Worm (Caenorhabditis elegans) whole organism, L4 larva: Measurements from ENCODE around the gene C55A1.6.
A peak's percentile ranks its signal among the peaks of the same experiment; 100 is the strongest.

ENCODE experiments used
- D1046.2 ChIP-seq: fragments of 200-800 bp; sonication (Bioruptor generic); IDR thresholded peaks from 2 replicates; pipeline ENCODE4 v1.3.6; 2022; ENCODE audit warnings: missing genetic modification characterization, missing compliant biosample characterization
- F26F4.8 ChIP-seq: fragments of 200-800 bp; sonication (Bioruptor generic); conservative IDR thresholded peaks from 2 replicates; pipeline ENCODE4 v1.3.6; 2022; ENCODE audit warnings: missing genetic modification characterization, missing compliant biosample characterization
- F49E8.2 ChIP-seq: sonication (generic microtip); optimal IDR thresholded peaks from 2 replicates; lab custom pipeline; 2016; ENCODE audit warnings: missing compliant biosample characterization, mild to moderate bottlenecking, missing genetic modification characterization, borderline replicate concordance
- T20F7.1 ChIP-seq: fragments of 200-800 bp; sonication (Bioruptor generic); optimal IDR thresholded peaks from 2 replicates; lab custom pipeline; 2018; ENCODE audit warnings: mild to moderate bottlenecking, missing genetic modification characterization, missing compliant biosample characterization
- T26A8.4 ChIP-seq: fragments of 200-800 bp; sonication (Bioruptor generic); IDR thresholded peaks from 2 replicates; pipeline ENCODE4 v1.3.6; 2022; ENCODE audit warnings: missing genetic modification characterization, missing compliant biosample characterization
- Y48G9A.11 ChIP-seq: fragments of 200-800 bp; sonication (Bioruptor generic); IDR thresholded peaks from 2 replicates; pipeline ENCODE4 v1.3.6; 2022; ENCODE audit warnings: missing genetic modification reagents, missing genetic modification characterization, missing compliant biosample characterization
- Y5F2A.4 ChIP-seq: fragments of 200-800 bp; sonication (Bioruptor generic); optimal IDR thresholded peaks from 2 replicates; lab custom pipeline; 2018; ENCODE audit warnings: mild to moderate bottlenecking, missing genetic modification characterization, missing compliant biosample characterization
- Y75B8A.6 ChIP-seq: fragments of 200-800 bp; sonication (Bioruptor generic); IDR thresholded peaks from 2 replicates; pipeline ENCODE4 v1.3.6; 2022; ENCODE audit warnings: missing genetic modification reagents, missing genetic modification characterization, missing compliant biosample characterization
- aha-1 ChIP-seq: fragments of 150-350 bp; peaks from one replicate; lab custom pipeline; 2014; ENCODE audit warnings: missing biosample characterization, missing genetic modification characterization
- aly-2 ChIP-seq: sonication (generic microtip); optimal IDR thresholded peaks from 2 replicates; lab custom pipeline; 2018; ENCODE audit warnings: missing biosample characterization, missing genetic modification characterization
- ces-1 ChIP-seq: fragments of 150-350 bp; sonication (generic microtip); optimal IDR thresholded peaks from 4 replicates; lab custom pipeline; 2014; ENCODE audit warnings: missing biosample characterization, missing genetic modification reagents, missing genetic modification characterization
- cey-2 ChIP-seq: sonication (generic microtip); optimal IDR thresholded peaks from 3 replicates; lab custom pipeline; 2017; ENCODE audit warnings: missing genetic modification characterization, mild to moderate bottlenecking, missing compliant biosample characterization, antibody characterized with exemption, borderline replicate concordance; ENCODE audit not compliant: insufficient read depth
- ctbp-1 ChIP-seq: fragments of 200-800 bp; sonication (Bioruptor generic); IDR thresholded peaks from 2 replicates; pipeline ENCODE4 v1.3.6; 2022; ENCODE audit warnings: missing genetic modification reagents, missing genetic modification characterization, missing compliant biosample characterization
- daf-12 ChIP-seq: fragments of 150-350 bp; optimal IDR thresholded peaks from 2 replicates; lab custom pipeline; 2014; ENCODE audit warnings: missing biosample characterization, missing genetic modification reagents, missing genetic modification characterization
- dmd-6 ChIP-seq: fragments of 200-800 bp; sonication (Bioruptor generic); IDR thresholded peaks from 2 replicates; pipeline ENCODE4 v1.3.6; 2022; ENCODE audit warnings: missing genetic modification reagents, missing genetic modification characterization, missing compliant biosample characterization
- dpl-1 ChIP-seq: fragments of 150-350 bp; optimal IDR thresholded peaks from 2 replicates; lab custom pipeline; 2014; ENCODE audit warnings: missing biosample characterization, missing genetic modification reagents, missing genetic modification characterization
- dve-1 ChIP-seq: sonication (generic microtip); optimal IDR thresholded peaks from 2 replicates; lab custom pipeline; 2017; ENCODE audit warnings: antibody characterized with exemption, mild to moderate bottlenecking, missing genetic modification characterization, missing compliant biosample characterization; ENCODE audit not compliant: insufficient read depth
- egl-43 ChIP-seq: fragments of 200-800 bp; sonication (Bioruptor generic); IDR thresholded peaks from 2 replicates; pipeline ENCODE4 v1.3.6; 2022; ENCODE audit warnings: missing genetic modification reagents, missing genetic modification characterization, missing compliant biosample characterization
- fos-1 ChIP-seq: fragments of 150-350 bp; optimal IDR thresholded peaks from 2 replicates; lab custom pipeline; 2014; ENCODE audit warnings: missing biosample characterization, missing genetic modification characterization
- hlh-11 ChIP-seq: fragments of 200-800 bp; sonication (Bioruptor generic); optimal IDR thresholded peaks from 2 replicates; lab custom pipeline; 2018; ENCODE audit warnings: mild to moderate bottlenecking, missing genetic modification characterization, missing compliant biosample characterization
- hlh-30 ChIP-seq: sonication (generic microtip); optimal IDR thresholded peaks from 2 replicates; lab custom pipeline; 2017; ENCODE audit warnings: antibody characterized with exemption, mild to moderate bottlenecking, missing genetic modification characterization, missing compliant biosample characterization; ENCODE audit not compliant: insufficient read depth
- jun-1 ChIP-seq: fragments of 150-350 bp; optimal IDR thresholded peaks from 2 replicates; lab custom pipeline; 2014; ENCODE audit warnings: missing biosample characterization, missing genetic modification reagents, missing genetic modification characterization
- lim-7 ChIP-seq: fragments of 200-800 bp; sonication (Bioruptor generic); IDR thresholded peaks from 2 replicates; pipeline ENCODE4 v1.3.6; 2022; ENCODE audit warnings: missing genetic modification characterization, missing compliant biosample characterization
- lin-13 ChIP-seq: fragments of 150-350 bp; optimal IDR thresholded peaks from 2 replicates; lab custom pipeline; 2014; ENCODE audit warnings: missing biosample characterization, missing genetic modification reagents, missing genetic modification characterization
- lin-29 ChIP-seq: fragments of 200-800 bp; sonication (Bioruptor generic); IDR thresholded peaks from 2 replicates; pipeline ENCODE4 v1.3.6; 2022; ENCODE audit warnings: missing genetic modification reagents, missing genetic modification characterization, missing compliant biosample characterization
- lin-38 ChIP-seq: fragments of 200-800 bp; sonication (Bioruptor generic); IDR thresholded peaks from 2 replicates; pipeline ENCODE4 v1.3.6; 2022; ENCODE audit warnings: missing genetic modification reagents, missing genetic modification characterization, missing compliant biosample characterization
- lir-3 ChIP-seq: sonication (generic microtip); optimal IDR thresholded peaks from 2 replicates; lab custom pipeline; 2016; ENCODE audit warnings: mild to moderate bottlenecking, missing genetic modification characterization, missing compliant biosample characterization
- mes-2 ChIP-seq: sonication (generic microtip); optimal IDR thresholded peaks from 2 replicates; lab custom pipeline; 2016; ENCODE audit warnings: missing genotype, mild to moderate bottlenecking, missing genetic modification characterization, missing compliant biosample characterization; ENCODE audit not compliant: poor library complexity, severe bottlenecking
- nhr-10 ChIP-seq: fragments of 150-350 bp; optimal IDR thresholded peaks from 2 replicates; lab custom pipeline; 2014; ENCODE audit warnings: missing biosample characterization, missing genetic modification characterization
- nhr-102 ChIP-seq: sonication (generic microtip); optimal IDR thresholded peaks from 2 replicates; lab custom pipeline; 2016; ENCODE audit warnings: mild to moderate bottlenecking, missing genetic modification characterization, moderate library complexity, missing compliant biosample characterization
- nhr-11 ChIP-seq: fragments of 150-350 bp; optimal IDR thresholded peaks from 2 replicates; lab custom pipeline; 2014; ENCODE audit warnings: missing biosample characterization, missing genetic modification characterization
- nhr-111 ChIP-seq: fragments of 200-800 bp; sonication (Bioruptor generic); optimal IDR thresholded peaks from 2 replicates; lab custom pipeline; 2018; ENCODE audit warnings: mild to moderate bottlenecking, missing genetic modification characterization, missing compliant biosample characterization
- nhr-28 ChIP-seq: fragments of 150-350 bp; optimal IDR thresholded peaks from 2 replicates; lab custom pipeline; 2014; ENCODE audit warnings: missing biosample characterization, missing genetic modification characterization
- nhr-48 ChIP-seq: sonication (generic microtip); optimal IDR thresholded peaks from 2 replicates; lab custom pipeline; 2016; ENCODE audit warnings: mild to moderate bottlenecking, missing genetic modification characterization, missing compliant biosample characterization
- nhr-6 ChIP-seq: fragments of 150-350 bp; optimal IDR thresholded peaks from 2 replicates; lab custom pipeline; 2014; ENCODE audit warnings: missing biosample characterization, missing genetic modification characterization
- nhr-77 ChIP-seq: fragments of 150-350 bp; optimal IDR thresholded peaks from 2 replicates; lab custom pipeline; 2014; ENCODE audit warnings: missing biosample characterization, missing genetic modification characterization
- php-3 ChIP-seq: fragments of 200-800 bp; sonication (Bioruptor generic); IDR thresholded peaks from 2 replicates; pipeline ENCODE4 v1.3.6; 2022; ENCODE audit warnings: missing genetic modification reagents, missing genetic modification characterization, missing compliant biosample characterization
- pqm-1 ChIP-seq: sonication (generic microtip); optimal IDR thresholded peaks from 2 replicates; lab custom pipeline; 2017; ENCODE audit warnings: missing biosample characterization, missing genetic modification characterization
- saeg-2 ChIP-seq: fragments of 200-800 bp; sonication (Bioruptor generic); IDR thresholded peaks from 2 replicates; pipeline ENCODE4 v1.3.6; 2022; ENCODE audit warnings: missing genetic modification reagents, missing genetic modification characterization, missing compliant biosample characterization
- set-16 ChIP-seq: fragments of 200-800 bp; sonication (Bioruptor generic); IDR thresholded peaks from 2 replicates; pipeline ENCODE4 v1.3.6; 2022; ENCODE audit warnings: missing genetic modification reagents, missing genetic modification characterization, missing compliant biosample characterization
- spr-3 ChIP-seq: fragments of 200-800 bp; sonication (Bioruptor generic); optimal IDR thresholded peaks from 2 replicates; lab custom pipeline; 2018; ENCODE audit warnings: mild to moderate bottlenecking, missing genetic modification characterization, missing compliant biosample characterization
- tra-1 ChIP-seq: fragments of 200-800 bp; sonication (Bioruptor generic); IDR thresholded peaks from 2 replicates; pipeline ENCODE4 v1.3.6; 2022; ENCODE audit warnings: missing genetic modification reagents, missing genetic modification characterization, missing compliant biosample characterization
- unc-62 ChIP-seq, 3 experiments: fragments of 150-350 bp in 1 of 3; sonication (generic microtip); optimal IDR thresholded peaks in 2 of 3; peaks in 1 of 3; 1 replicate in 1 of 3; 2 replicates in 2 of 3; lab custom pipeline; 2014 to 2017; ENCODE audit warnings: missing biosample characterization in 3 of 3, missing genetic modification characterization in 3 of 3, missing genetic modification reagents in 3 of 3, missing genotype in 1 of 3
- zip-11 ChIP-seq: fragments of 200-800 bp; sonication (Bioruptor generic); IDR thresholded peaks from 2 replicates; pipeline ENCODE4 v1.3.6; 2022; ENCODE audit warnings: missing genetic modification characterization, missing compliant biosample characterization
- zip-2 ChIP-seq: fragments of 150-350 bp; optimal IDR thresholded peaks from 2 replicates; lab custom pipeline; 2014; ENCODE audit warnings: missing biosample characterization, missing genetic modification characterization

C55A1.6 gene

ce11 chrV:15661003-15661402, 13.2 kb downstream of the C55A1.6 start (continued):
- TF ChIP-seq ctbp-1 (GFP tag; lab: Robert Waterston, UW), result no peak
- no peak for TF ChIP-seq lin-13
- peak in 1 of 2 experiments; percentile 97 for TF ChIP-seq unc-62 (GFP tag; optimal IDR thresholded peaks at IDR 0.05 in 1 of 2; lab: Kevin White, UChicago)
- no peak for TF ChIP-seq unc-62 (tag; optimal IDR thresholded peaks at IDR 0.05; lab: Kevin White, UChicago)
- TF ChIP-seq jun-1 (tag; lab: Kevin White, UChicago), result no peak
- TF ChIP-seq cey-2 (tag; lab: Kevin White, UChicago), result no peak
- TF ChIP-seq php-3 (GFP tag; lab: Robert Waterston, UW), result no peak
- TF ChIP-seq hlh-30 (tag; lab: Kevin White, UChicago), result peak; percentile 55
- no peak for TF ChIP-seq daf-12 (tag; lab: Kevin White, UChicago)
- no peak for TF ChIP-seq spr-3 (GFP tag; lab: Kevin White, UChicago)
- TF ChIP-seq dpl-1 (GFP tag; lab: Kevin White, UChicago), result no peak
- peak; percentile 10 for TF ChIP-seq hlh-11 (tag; lab: Kevin White, UChicago)
- TF ChIP-seq zip-11 (GFP tag; lab: Robert Waterston, UW), result no peak
- no peak for TF ChIP-seq set-16 (GFP tag; lab: Robert Waterston, UW)
- no peak for TF ChIP-seq D1046.2 (GFP tag; lab: Robert Waterston, UW)
- TF ChIP-seq lin-29, result no peak
- TF ChIP-seq dmd-6, result no peak
- no peak for TF ChIP-seq Y48G9A.11 (GFP tag; lab: Robert Waterston, UW)
- TF ChIP-seq ces-1 (GFP tag; lab: Kevin White, UChicago), result no peak
- no peak for TF ChIP-seq saeg-2
- no peak for TF ChIP-seq nhr-111 (GFP tag; lab: Kevin White, UChicago)
- no peak for TF ChIP-seq Y5F2A.4 (GFP tag; lab: Kevin White, UChicago)

ce11 chrV:15661580-15661979, 13.7 kb downstream of the C55A1.6 start:
- TF ChIP-seq egl-43 (GFP tag; lab: Robert Waterston, UW) (no peak), aly-2 (tag; lab: Kevin White, UChicago) (no peak), T26A8.4 (GFP tag; lab: Robert Waterston, UW) (peak; percentile 17; the same call in 1 of the 2 replicates), tra-1 (GFP tag; lab: Robert Waterston, UW) (0 out of 2 replicates have a peak, but pooled peaks have one; percentile 32), aha-1 (tag; lab: Kevin White, UChicago) (peak; percentile 80)

ce11 chrV:15664053-15664661, 16.3 kb downstream of the C55A1.6 start:
- no peak for TF ChIP-seq fos-1
- TF ChIP-seq nhr-102, result no peak
- TF ChIP-seq T20F7.1 (GFP tag; lab: Kevin White, UChicago), result peak; percentile 38
- no peak for TF ChIP-seq lim-7 (GFP tag; lab: Robert Waterston, UW)
- no peak for TF ChIP-seq lin-38 (GFP tag; lab: Robert Waterston, UW)
- TF ChIP-seq dmd-6, result peak; percentile 55
- 0 out of 2 replicates have a peak, but pooled peaks have one; percentile 40 for TF ChIP-seq ctbp-1 (GFP tag; lab: Robert Waterston, UW)
- peak; percentile 60 for TF ChIP-seq nhr-11 (tag; lab: Kevin White, UChicago)
- TF ChIP-seq nhr-10 (tag; lab: Kevin White, UChicago), result no peak
- no peak for TF ChIP-seq cey-2 (tag; lab: Kevin White, UChicago)
- peak; percentile 1 for TF ChIP-seq pqm-1
- TF ChIP-seq nhr-48 (tag; lab: Kevin White, UChicago), result peak; percentile 13
- TF ChIP-seq spr-3 (GFP tag; lab: Kevin White, UChicago), result no peak
- TF ChIP-seq egl-43 (GFP tag; lab: Robert Waterston, UW), result 0 out of 2 replicates have a peak, but pooled peaks have one; percentile 35
- TF ChIP-seq nhr-111 (GFP tag; lab: Kevin White, UChicago), result no peak
- TF ChIP-seq hlh-11 (tag; lab: Kevin White, UChicago), result peak; percentile 71
- peak; percentile 96 for TF ChIP-seq nhr-28 (tag; lab: Kevin White, UChicago)
- peak; percentile 44 for TF ChIP-seq nhr-77 (tag; lab: Kevin White, UChicago)
- peak; percentile 73 for TF ChIP-seq hlh-30 (tag; lab: Kevin White, UChicago)
- TF ChIP-seq mes-2 (tag; lab: Kevin White, UChicago), result peak; percentile 42
- no peak for TF ChIP-seq Y75B8A.6 (GFP tag; lab: Robert Waterston, UW)
- TF ChIP-seq nhr-6 (tag; lab: Kevin White, UChicago), result peak; percentile 41
- no peak for TF ChIP-seq lir-3 (tag; lab: Kevin White, UChicago)
- TF ChIP-seq F26F4.8 (GFP tag; lab: Robert Waterston, UW), result no peak
- no peak for TF ChIP-seq zip-2
- no peak for TF ChIP-seq lin-29
- TF ChIP-seq set-16 (GFP tag; lab: Robert Waterston, UW), result no peak
- TF ChIP-seq dve-1 (tag; lab: Kevin White, UChicago), result peak; percentile 92
- TF ChIP-seq F49E8.2 (tag; lab: Kevin White, UChicago), result no peak
